Worm (Caenorhabditis elegans) whole organism, L4 larva: ENCODE results near the gene Y57A10A.24.
A peak's percentile ranks its signal among the peaks of the same experiment; 100 is the strongest.

Experiments
- D1046.2 ChIP-seq: fragments of 200-800 bp; sonication (Bioruptor generic); IDR thresholded peaks from 2 replicates; pipeline ENCODE4 v1.3.6; 2022; ENCODE audit warnings: missing genetic modification characterization, missing compliant biosample characterization
- R02D3.7 ChIP-seq: fragments of 150-350 bp; sonication (generic microtip); optimal IDR thresholded peaks from 3 replicates; lab custom pipeline; 2014; ENCODE audit warnings: missing biosample characterization, missing genetic modification characterization
- T20F7.1 ChIP-seq: fragments of 200-800 bp; sonication (Bioruptor generic); optimal IDR thresholded peaks from 2 replicates; lab custom pipeline; 2018; ENCODE audit warnings: mild to moderate bottlenecking, missing genetic modification characterization, missing compliant biosample characterization
- Y105C5A.15 ChIP-seq: fragments of 200-800 bp; sonication (Bioruptor generic); IDR thresholded peaks from 2 replicates; pipeline ENCODE4 v1.3.6; 2022; ENCODE audit warnings: missing genetic modification characterization, missing compliant biosample characterization
- Y48G9A.11 ChIP-seq: fragments of 200-800 bp; sonication (Bioruptor generic); IDR thresholded peaks from 2 replicates; pipeline ENCODE4 v1.3.6; 2022; ENCODE audit warnings: missing genetic modification reagents, missing genetic modification characterization, missing compliant biosample characterization
- ZK337.2 ChIP-seq: fragments of 200-800 bp; sonication (Bioruptor generic); IDR thresholded peaks from 2 replicates; pipeline ENCODE4 v1.3.6; 2022; ENCODE audit warnings: missing genetic modification reagents, missing genetic modification characterization, missing compliant biosample characterization
- ZK546.5 ChIP-seq, 2 experiments: sonication (generic microtip); optimal IDR thresholded peaks; 2 replicates each; lab custom pipeline; 2017; ENCODE audit warnings: missing biosample characterization in 2 of 2, missing genetic modification characterization in 2 of 2
- aly-2 ChIP-seq: sonication (generic microtip); optimal IDR thresholded peaks from 2 replicates; lab custom pipeline; 2018; ENCODE audit warnings: missing biosample characterization, missing genetic modification characterization
- ama-1 ChIP-seq: fragments of 150-350 bp; optimal IDR thresholded peaks from 2 replicates; lab custom pipeline; 2014; ENCODE audit warnings: inconsistent platforms, mixed read lengths
- attf-4 ChIP-seq: sonication (generic microtip); optimal IDR thresholded peaks from 3 replicates; lab custom pipeline; 2017; ENCODE audit warnings: missing biosample characterization, missing genetic modification characterization
- ceh-28 ChIP-seq: fragments of 150-350 bp; optimal IDR thresholded peaks from 2 replicates; lab custom pipeline; 2014; ENCODE audit warnings: missing biosample characterization, missing genetic modification reagents, missing genetic modification characterization
- cey-2 ChIP-seq: sonication (generic microtip); optimal IDR thresholded peaks from 3 replicates; lab custom pipeline; 2017; ENCODE audit warnings: missing genetic modification characterization, mild to moderate bottlenecking, missing compliant biosample characterization, antibody characterized with exemption, borderline replicate concordance; ENCODE audit not compliant: insufficient read depth
- daf-12 ChIP-seq: fragments of 150-350 bp; optimal IDR thresholded peaks from 2 replicates; lab custom pipeline; 2014; ENCODE audit warnings: missing biosample characterization, missing genetic modification reagents, missing genetic modification characterization
- dpl-1 ChIP-seq: fragments of 150-350 bp; optimal IDR thresholded peaks from 2 replicates; lab custom pipeline; 2014; ENCODE audit warnings: missing biosample characterization, missing genetic modification reagents, missing genetic modification characterization
- duxl-1 ChIP-seq: sonication (generic microtip); optimal IDR thresholded peaks from 2 replicates; lab custom pipeline; 2016; ENCODE audit warnings: mild to moderate bottlenecking, missing genetic modification characterization, moderate library complexity, missing compliant biosample characterization; ENCODE audit not compliant: poor library complexity
- dve-1 ChIP-seq: sonication (generic microtip); optimal IDR thresholded peaks from 2 replicates; lab custom pipeline; 2017; ENCODE audit warnings: antibody characterized with exemption, mild to moderate bottlenecking, missing genetic modification characterization, missing compliant biosample characterization; ENCODE audit not compliant: insufficient read depth
- egl-27 ChIP-seq: sonication (generic microtip); optimal IDR thresholded peaks from 3 replicates; lab custom pipeline; 2017; ENCODE audit warnings: missing biosample characterization, missing genetic modification reagents, missing genetic modification characterization
- gei-8 ChIP-seq: fragments of 200-800 bp; sonication (Bioruptor generic); optimal IDR thresholded peaks from 2 replicates; lab custom pipeline; 2018; ENCODE audit warnings: mild to moderate bottlenecking, missing genetic modification characterization, missing compliant biosample characterization
- hif-1 ChIP-seq, 2 experiments: sonication (generic microtip); optimal IDR thresholded peaks; 2 replicates each; lab custom pipeline; 2016 to 2017; ENCODE audit warnings: missing compliant biosample characterization in 2 of 2, missing genetic modification characterization in 2 of 2, missing genetic modification reagents in 2 of 2, missing genotype in 2 of 2, mild to moderate bottlenecking in 1 of 2
- hlh-30 ChIP-seq: sonication (generic microtip); optimal IDR thresholded peaks from 2 replicates; lab custom pipeline; 2017; ENCODE audit warnings: antibody characterized with exemption, mild to moderate bottlenecking, missing genetic modification characterization, missing compliant biosample characterization; ENCODE audit not compliant: insufficient read depth
- lin-13 ChIP-seq: fragments of 150-350 bp; optimal IDR thresholded peaks from 2 replicates; lab custom pipeline; 2014; ENCODE audit warnings: missing biosample characterization, missing genetic modification reagents, missing genetic modification characterization
- lin-38 ChIP-seq: fragments of 200-800 bp; sonication (Bioruptor generic); IDR thresholded peaks from 2 replicates; pipeline ENCODE4 v1.3.6; 2022; ENCODE audit warnings: missing genetic modification reagents, missing genetic modification characterization, missing compliant biosample characterization
- madf-5 ChIP-seq, 2 experiments: fragments of 200-800 bp; sonication (Bioruptor generic); IDR thresholded peaks; 2 replicates each; pipeline ENCODE4 v1.3.6; 2022; ENCODE audit warnings: missing compliant biosample characterization in 2 of 2, missing genetic modification characterization in 2 of 2
- mes-2 ChIP-seq: sonication (generic microtip); optimal IDR thresholded peaks from 2 replicates; lab custom pipeline; 2016; ENCODE audit warnings: missing genotype, mild to moderate bottlenecking, missing genetic modification characterization, missing compliant biosample characterization; ENCODE audit not compliant: poor library complexity, severe bottlenecking
- nhr-111 ChIP-seq: fragments of 200-800 bp; sonication (Bioruptor generic); optimal IDR thresholded peaks from 2 replicates; lab custom pipeline; 2018; ENCODE audit warnings: mild to moderate bottlenecking, missing genetic modification characterization, missing compliant biosample characterization
- nhr-25 ChIP-seq: sonication (generic microtip); optimal IDR thresholded peaks from 2 replicates; lab custom pipeline; 2017; ENCODE audit warnings: missing genetic modification characterization, mild to moderate bottlenecking, missing compliant biosample characterization, antibody characterized with exemption, moderate library complexity, borderline replicate concordance; ENCODE audit not compliant: insufficient read depth
- nhr-41 ChIP-seq: fragments of 200-800 bp; sonication (Bioruptor generic); IDR thresholded peaks from 2 replicates; pipeline ENCODE4 v1.3.6; 2022; ENCODE audit warnings: missing genetic modification reagents, missing genetic modification characterization, missing compliant biosample characterization
- pha-4 ChIP-seq, 2 experiments: fragments of 150-350 bp in 1 of 2; fragments of 200-800 bp in 1 of 2; sonication (Bioruptor generic) in 1 of 2; IDR thresholded peaks in 1 of 2; optimal IDR thresholded peaks in 1 of 2; 2 replicates each; pipeline versions ENCODE4 v1.3.6 to Lab custom; 2014 to 2022; ENCODE audit warnings: missing genetic modification characterization in 2 of 2, missing genetic modification reagents in 2 of 2, missing biosample characterization in 1 of 2, missing compliant biosample characterization in 1 of 2
- rbr-2 ChIP-seq: sonication (generic microtip); optimal IDR thresholded peaks from 2 replicates; lab custom pipeline; 2016; ENCODE audit warnings: missing genotype, missing genetic modification characterization, missing compliant biosample characterization
- spr-3 ChIP-seq: fragments of 200-800 bp; sonication (Bioruptor generic); optimal IDR thresholded peaks from 2 replicates; lab custom pipeline; 2018; ENCODE audit warnings: mild to moderate bottlenecking, missing genetic modification characterization, missing compliant biosample characterization
- unc-130 ChIP-seq: sonication (generic microtip); optimal IDR thresholded peaks from 2 replicates; lab custom pipeline; 2016; ENCODE audit warnings: missing genetic modification reagents, missing genetic modification characterization, missing compliant biosample characterization
- unc-62 ChIP-seq, 3 experiments: fragments of 150-350 bp in 1 of 3; sonication (generic microtip); optimal IDR thresholded peaks in 2 of 3; peaks in 1 of 3; 1 replicate in 1 of 3; 2 replicates in 2 of 3; lab custom pipeline; 2014 to 2017; ENCODE audit warnings: missing biosample characterization in 3 of 3, missing genetic modification characterization in 3 of 3, missing genetic modification reagents in 3 of 3, missing genotype in 1 of 3
- zip-2 ChIP-seq: fragments of 150-350 bp; optimal IDR thresholded peaks from 2 replicates; lab custom pipeline; 2014; ENCODE audit warnings: missing biosample characterization, missing genetic modification characterization
- ztf-7 ChIP-seq: fragments of 150-350 bp; optimal IDR thresholded peaks from 2 replicates; lab custom pipeline; 2014; ENCODE audit warnings: missing biosample characterization, missing genetic modification characterization

Y57A10A.24 gene

ce11 chrII:12280360-12280759, 37.6 kb downstream of the Y57A10A.24 start, which contains the start of gene ife-5:
ife-5 (plus strand) TSS chrII:12280660.
- TF ChIP-seq Y48G9A.11 (GFP tag; lab: Robert Waterston, UW) (peak; percentile 38; the same call in 1 of the 2 replicates), ZK546.5 (tag; optimal IDR thresholded peaks at IDR 0.05; lab: Kevin White, UChicago) (no peak), ama-1 (lab: Kevin White, UChicago) (no peak), mes-2 (tag; lab: Kevin White, UChicago) (no peak), T20F7.1 (GFP tag; lab: Kevin White, UChicago) (peak; percentile 10), nhr-25 (no peak)

- TF ChIP-seq attf-4 (tag; lab: Kevin White, UChicago) (no peak), Y48G9A.11 (GFP tag; lab: Robert Waterston, UW) (peak; percentile 84), unc-62 (GFP tag; optimal IDR thresholded peaks at IDR 0.05 in 1 of 2; lab: Kevin White, UChicago) (peak in 1 of 2 experiments; percentile 86), unc-62 (tag; optimal IDR thresholded peaks at IDR 0.05; lab: Kevin White, UChicago) (no peak), lin-13 (GFP tag; lab: Kevin White, UChicago) (no peak), spr-3 (GFP tag; lab: Kevin White, UChicago) (no peak), pha-4 (GFP tag; IDR thresholded peaks at IDR 0.05; lab: Robert Waterston, UW) (no peak), pha-4 (tag; optimal IDR thresholded peaks at IDR 0.05; lab: Kevin White, UChicago) (no peak), duxl-1 (tag; lab: Kevin White, UChicago) (no peak), ztf-7 (tag; lab: Kevin White, UChicago) (no peak), hif-1 (tag; optimal IDR thresholded peaks at IDR 0.05; lab: Kevin White, UChicago) (no peak), hlh-30 (tag; lab: Kevin White, UChicago) (no peak), R02D3.7 (tag; lab: Kevin White, UChicago) (no peak), ceh-28 (tag; lab: Kevin White, UChicago) (no peak), lin-38 (GFP tag; lab: Robert Waterston, UW) (peak; percentile 50), gei-8 (GFP tag; lab: Kevin White, UChicago) (no peak), Y105C5A.15 (no peak), nhr-111 (GFP tag; lab: Kevin White, UChicago) (no peak), rbr-2 (no peak), dve-1 (tag; lab: Kevin White, UChicago) (no peak), unc-130 (GFP tag; lab: Kevin White, UChicago) (peak; percentile 15), D1046.2 (GFP tag; lab: Robert Waterston, UW) (no peak)
Measured at ce11 chrII:12284045-12284444, 41.3 kb downstream of the Y57A10A.24 start.

ce11 chrII:12289085-12289484, 46.3 kb downstream of the Y57A10A.24 start, which contains the start of gene Y57A10A.31:
Y57A10A.31 (plus strand) TSS chrII:12289385.
- TF ChIP-seq egl-27 (tag; lab: Kevin White, UChicago) = no peak
- no peak for TF ChIP-seq zip-2 (tag; lab: Kevin White, UChicago)
- TF ChIP-seq aly-2 = no peak
- TF ChIP-seq nhr-41 (GFP tag; lab: Robert Waterston, UW) = no peak
- TF ChIP-seq daf-12 (tag; lab: Kevin White, UChicago) = no peak
- no peak for TF ChIP-seq ZK337.2 (GFP tag; lab: Robert Waterston, UW)
- no peak for TF ChIP-seq dpl-1 (GFP tag; lab: Kevin White, UChicago)

ce11 chrII:12296591-12296990, 53.8 kb downstream of the Y57A10A.24 start:
- no peak for TF ChIP-seq cey-2 (tag; lab: Kevin White, UChicago)
- no peak for TF ChIP-seq ZK337.2 (GFP tag; lab: Robert Waterston, UW)
- no peak for TF ChIP-seq madf-5 (GFP tag; IDR thresholded peaks at IDR 0.05; lab: Robert Waterston, UW)
- TF ChIP-seq, all 104 proteins: peak for 0
